Worm (Caenorhabditis elegans): ENCODE results near the gene C07B5.6.

- no peak for TF ChIP-seq fos-1 (tag; optimal IDR thresholded peaks at IDR 0.05)
- no peak for TF ChIP-seq nhr-237 (tag; optimal IDR thresholded peaks at IDR 0.05)
- no peak for TF ChIP-seq R02D3.7 (tag; optimal IDR thresholded peaks at IDR 0.05)
- TF ChIP-seq nhr-77 (tag; optimal IDR thresholded peaks at IDR 0.05), result no peak
- TF ChIP-seq pha-4 (tag; optimal IDR thresholded peaks at IDR 0.05), result no peak
Observed at ce11 chrX:9546640-9547039, 27.8 kb downstream of the C07B5.6 start.
